Fruit fly (Drosophila melanogaster) whole organism: ENCODE measurements around the gene Zip88E.

Source experiments
- CG8478 ChIP-seq: fragments of >200 bp; optimal IDR thresholded peaks from 2 replicates; lab custom pipeline; 2018; ENCODE audit warnings: inconsistent platforms
- Dll ChIP-seq: fragments of >200 bp; optimal IDR thresholded peaks from 2 replicates; lab custom pipeline; 2017
- EcR ChIP-seq, 2 experiments: fragments of >200 bp; optimal IDR thresholded peaks; 2 replicates each; lab custom pipeline; 2017; ENCODE audit warnings: missing biosample characterization in 2 of 2, missing genetic modification characterization in 2 of 2, missing genetic modification reagents in 2 of 2
- pan ChIP-seq: fragments of >200 bp; optimal IDR thresholded peaks from 2 replicates; lab custom pipeline; 2017
- psq ChIP-seq: fragments of >200 bp; optimal IDR thresholded peaks from 2 replicates; lab custom pipeline; 2017
- usp ChIP-seq: fragments of >200 bp; optimal IDR thresholded peaks from 2 replicates; lab custom pipeline; 2017; ENCODE audit warnings: missing biosample characterization, missing genetic modification characterization, mixed read lengths

Zip88E gene

dm6 chr3R:15291551-15292223 lies 23.2 kb downstream of the Zip88E start:
- TF ChIP-seq EcR (GFP tag; optimal IDR thresholded peaks at IDR 0.05; lab: Kevin White, UChicago) (no peak), CG8478 (peak; percentile 76)

dm6 chr3R:15292241-15293004 lies 24.0 kb downstream of the Zip88E start:
- TF ChIP-seq EcR (GFP tag; optimal IDR thresholded peaks at IDR 0.05; lab: Kevin White, UChicago) (no peak), usp (GFP tag; lab: Kevin White, UChicago) (no peak)

- no peak for TF ChIP-seq CG8478
- TF ChIP-seq Dll (lab: Kevin White, UChicago), result no peak
- no peak for TF ChIP-seq psq (lab: Kevin White, UChicago)
- no peak for TF ChIP-seq usp (GFP tag; lab: Kevin White, UChicago)
- no peak for TF ChIP-seq pan
- no peak for TF ChIP-seq EcR (GFP tag; optimal IDR thresholded peaks at IDR 0.05; lab: Kevin White, UChicago)
Measured at dm6 chr3R:15293005-15293877, 24.8 kb downstream of the Zip88E start.

dm6 chr3R:15293878-15294350 lies 25.5 kb downstream of the Zip88E start:
- no peak for TF ChIP-seq CG8478
- no peak for TF ChIP-seq usp (GFP tag; lab: Kevin White, UChicago)
- no peak for TF ChIP-seq psq (lab: Kevin White, UChicago)
- TF ChIP-seq pan, result no peak
- no peak for TF ChIP-seq Dll (lab: Kevin White, UChicago)
- no peak for TF ChIP-seq EcR (GFP tag; optimal IDR thresholded peaks at IDR 0.05; lab: Kevin White, UChicago)

dm6 chr3R:15297904-15298303 lies 29.4 kb downstream of the Zip88E start:
- no peak for TF ChIP-seq pan

dm6 chr3R:15305246-15305645 lies 36.8 kb downstream of the Zip88E start:
- TF ChIP-seq usp (GFP tag; lab: Kevin White, UChicago) (no peak), Dll (lab: Kevin White, UChicago) (no peak), EcR (GFP tag; optimal IDR thresholded peaks at IDR 0.05; lab: Kevin White, UChicago) (no peak), psq (lab: Kevin White, UChicago) (no peak), pan (no peak), CG8478 (no peak)

dm6 chr3R:15309924-15310323 lies 41.5 kb downstream of the Zip88E start, which contains the start of gene Tm2:
Gene Tm2, plus strand, starts transcription at chr3R:15310193.
- no peak for TF ChIP-seq usp (GFP tag; lab: Kevin White, UChicago)
- TF ChIP-seq Dll (lab: Kevin White, UChicago), result no peak
- no peak for TF ChIP-seq pan
- TF ChIP-seq psq (lab: Kevin White, UChicago), result no peak
- TF ChIP-seq EcR (GFP tag; optimal IDR thresholded peaks at IDR 0.05; lab: Kevin White, UChicago), result no peak
- TF ChIP-seq CG8478, result no peak

dm6 chr3R:15310695-15311094 lies 42.2 kb downstream of the Zip88E start:
- no peak for TF ChIP-seq CG8478
- no peak for TF ChIP-seq pan
- no peak for TF ChIP-seq Dll (lab: Kevin White, UChicago)
- TF ChIP-seq usp (GFP tag; lab: Kevin White, UChicago), result no peak
- TF ChIP-seq EcR (GFP tag; optimal IDR thresholded peaks at IDR 0.05; lab: Kevin White, UChicago), result no peak
- TF ChIP-seq psq (lab: Kevin White, UChicago), result no peak

- TF ChIP-seq pan, result no peak
Measured at dm6 chr3R:15313836-15314235, 45.4 kb downstream of the Zip88E start.

dm6 chr3R:15316326-15316725 lies 47.9 kb downstream of the Zip88E start, which contains the start of gene CG14866:
Gene CG14866, plus strand, starts transcription at chr3R:15316471.
- no peak for TF ChIP-seq Dll (lab: Kevin White, UChicago)
- no peak for TF ChIP-seq CG8478
- TF ChIP-seq usp (GFP tag; lab: Kevin White, UChicago), result no peak
- TF ChIP-seq psq (lab: Kevin White, UChicago), result no peak
- TF ChIP-seq EcR (GFP tag; optimal IDR thresholded peaks at IDR 0.05; lab: Kevin White, UChicago), result no peak
- no peak for TF ChIP-seq pan
